Fruit fly (Drosophila melanogaster) whole organism, adult: ENCODE data around the gene CG8142.

ENCODE experiments used
- CG33017 ChIP-seq: fragments of 200-800 bp; sonication (Bioruptor generic); optimal IDR thresholded peaks from 2 replicates; lab custom pipeline; 2018; ENCODE audit warnings: missing biosample characterization, mild to moderate bottlenecking, missing genetic modification characterization, moderate library complexity
- CG5204 ChIP-seq: fragments of 200-800 bp; sonication (Bioruptor generic); optimal IDR thresholded peaks from 2 replicates; lab custom pipeline; 2016; ENCODE audit warnings: missing biosample characterization, missing genetic modification characterization
- Crg-1 ChIP-seq: fragments of 200-800 bp; sonication (Bioruptor generic); optimal IDR thresholded peaks from 2 replicates; lab custom pipeline; 2016; ENCODE audit warnings: missing biosample characterization, missing genetic modification characterization
- Hr96 ChIP-seq: fragments of 200-800 bp; sonication (Bioruptor generic); optimal IDR thresholded peaks from 2 replicates; lab custom pipeline; 2016; ENCODE audit warnings: missing biosample characterization, missing genetic modification characterization
- ovo ChIP-seq: fragments of 200-800 bp; sonication (Bioruptor generic); optimal IDR thresholded peaks from 2 replicates; lab custom pipeline; 2016; ENCODE audit warnings: missing biosample characterization, missing genetic modification characterization

- TF ChIP-seq Hr96 (GFP tag; lab: Kevin White, UChicago) (no peak), CG5204 (GFP tag; lab: Kevin White, UChicago) (no peak), Crg-1 (GFP tag; lab: Kevin White, UChicago) (no peak), CG33017 (tag; lab: Kevin White, UChicago) (no peak), ovo (GFP tag; lab: Kevin White, UChicago) (no peak)
These were observed 43.4 kb upstream of the CG8142 start, which contains the start of gene CG6788 for dm6 chrX:17887877-17888276.
